Worm (Caenorhabditis elegans): Measurements from ENCODE around the gene nhr-182.

DNA sequence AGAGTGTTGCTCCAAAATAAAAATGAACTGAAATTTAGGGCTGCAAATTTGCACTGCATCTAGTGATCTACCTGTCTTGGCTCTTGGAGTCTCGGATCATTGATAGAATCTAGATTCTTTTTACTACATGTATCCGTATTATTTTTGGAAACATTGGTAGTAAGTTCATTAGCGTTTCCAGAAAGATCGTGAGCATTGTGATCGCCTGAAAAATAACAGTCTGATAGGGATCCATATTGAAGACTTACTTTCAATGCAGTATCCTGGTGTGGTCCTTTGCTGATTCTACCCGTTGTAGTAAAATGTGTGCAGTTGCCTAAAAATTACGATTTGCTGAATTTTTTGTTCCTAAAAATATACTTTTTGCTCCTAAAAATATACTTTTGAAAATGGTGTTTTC is 46.7 kb upstream of the nhr-182 start:
- TF ChIP-seq flt-1 (GFP tag; IDR thresholded peaks at IDR 0.05), result no peak
- no peak for TF ChIP-seq tab-1 (GFP tag; IDR thresholded peaks at IDR 0.05)
- TF ChIP-seq klf-2 (GFP tag; conservative IDR thresholded peaks at IDR 0.05), result no peak
